Fruit fly (Drosophila melanogaster) S2 (cell line): ENCODE measurements around the gene CG9286.

Experiments
- CG8478 ChIP-seq: fragments of >200 bp; optimal IDR thresholded peaks from 2 replicates; lab custom pipeline; 2018
- CTCF ChIP-seq, 2 experiments: fragments of >200 bp; optimal IDR thresholded peaks; 2 replicates each; lab custom pipeline; 2018

Gene CG9286

DNA sequence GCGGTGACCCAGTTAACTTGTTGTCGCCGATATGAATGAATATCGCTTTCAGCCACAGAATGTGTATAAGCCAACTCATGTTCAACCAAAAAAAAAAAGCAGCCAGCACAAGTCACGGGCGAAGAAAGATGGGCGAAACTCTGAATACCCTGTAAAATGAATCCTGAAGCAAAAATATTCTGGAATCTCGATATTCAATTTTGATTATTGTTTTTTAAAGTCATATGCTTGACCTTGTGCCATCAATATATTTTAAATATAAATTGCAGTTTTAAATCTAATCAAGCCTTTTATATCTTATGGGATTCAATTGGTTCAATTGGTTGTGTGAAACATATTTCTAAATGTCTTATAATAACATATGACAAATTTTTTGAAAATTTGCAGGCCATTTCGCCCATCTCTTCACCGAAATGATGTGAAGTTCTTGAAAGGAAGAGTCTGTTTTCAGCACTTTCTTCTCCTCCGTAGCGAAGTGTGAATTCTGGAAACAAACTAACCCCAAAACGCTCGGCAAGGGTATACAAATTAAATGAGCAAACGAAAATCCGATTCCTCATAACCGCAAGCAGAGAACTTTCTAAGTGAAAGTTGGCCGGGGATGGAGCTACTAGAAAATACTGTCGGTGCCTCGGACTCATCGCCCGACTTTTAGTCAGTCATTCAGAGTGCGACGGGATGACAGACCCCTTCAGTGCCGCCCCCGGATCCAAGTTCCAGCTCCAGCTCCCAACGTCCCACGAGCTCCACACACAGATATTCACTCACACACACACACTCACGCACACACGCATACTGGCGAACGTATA lies 35.0 kb downstream of the CG9286 start:
- TF ChIP-seq CG8478 (lab: Kevin White, UChicago) = no peak
- TF ChIP-seq CTCF (optimal IDR thresholded peaks at IDR 0.05; lab: Kevin White, UChicago) = no peak

- TF ChIP-seq CTCF (optimal IDR thresholded peaks at IDR 0.05; lab: Kevin White, UChicago) = no peak
Measured at dm6 chr3R:13816375-13816711, 35.6 kb downstream of the CG9286 start.

dm6 chr3R:13817480-13818305 lies 36.9 kb downstream of the CG9286 start:
- TF ChIP-seq CG8478 (lab: Kevin White, UChicago) (no peak), CTCF (optimal IDR thresholded peaks at IDR 0.05; lab: Kevin White, UChicago) (no peak)

dm6 chr3R:13819037-13819436 lies 38.3 kb downstream of the CG9286 start:
- TF ChIP-seq CTCF (optimal IDR thresholded peaks at IDR 0.05; lab: Kevin White, UChicago) = no peak
- no peak for TF ChIP-seq CG8478 (lab: Kevin White, UChicago)

DNA sequence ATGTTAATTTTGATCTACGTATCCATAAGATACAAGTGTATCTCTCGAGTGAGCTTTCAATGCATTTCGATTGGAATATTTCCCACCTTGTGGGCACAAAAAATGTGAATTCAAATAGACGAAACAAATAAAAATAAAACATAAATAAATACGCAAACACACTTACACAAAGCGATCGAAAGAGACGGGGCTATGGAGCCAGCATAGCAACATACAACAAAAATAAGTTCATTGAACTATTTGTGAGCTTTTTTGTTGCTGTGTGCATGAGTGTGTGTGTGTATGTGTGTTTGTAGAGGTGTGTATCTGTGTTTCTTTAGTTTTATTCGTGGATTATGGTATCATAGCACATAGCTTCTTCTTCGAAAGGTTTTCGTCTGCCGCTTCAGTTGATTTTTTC lies 39.7 kb downstream of the CG9286 start:
- TF ChIP-seq CG8478 (lab: Kevin White, UChicago) = no peak
- no peak for TF ChIP-seq CTCF (optimal IDR thresholded peaks at IDR 0.05; lab: Kevin White, UChicago)

DNA sequence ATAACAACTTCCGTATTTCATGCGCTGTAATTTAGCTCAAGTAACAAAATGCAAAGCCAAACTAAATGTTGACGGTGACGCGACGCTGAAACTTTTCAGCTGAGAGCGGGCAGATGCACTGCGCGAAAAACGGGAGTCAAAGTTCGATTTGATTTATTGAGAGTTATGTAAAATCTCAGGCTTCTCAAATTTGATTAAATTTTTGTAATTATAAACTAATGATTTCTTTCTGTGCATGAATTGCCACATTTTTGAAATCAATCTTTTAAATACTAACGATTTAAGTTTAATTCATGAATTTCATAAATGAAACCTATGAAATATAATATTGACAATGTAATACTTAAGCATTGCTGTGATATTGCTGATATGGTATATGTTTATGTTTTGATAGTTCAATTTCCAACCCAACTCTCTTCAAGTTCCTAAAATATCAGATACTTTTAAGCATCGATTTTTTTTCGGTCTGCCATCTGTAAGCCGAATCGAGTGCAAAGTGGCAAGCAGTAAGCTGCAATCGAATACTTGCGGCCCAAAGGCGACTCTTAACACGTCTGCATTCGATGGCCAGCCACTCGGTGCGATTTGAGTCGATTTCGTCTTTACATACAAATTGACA lies 41.9 kb downstream of the CG9286 start:
- TF ChIP-seq CTCF (optimal IDR thresholded peaks at IDR 0.05; lab: Kevin White, UChicago) (no peak), CG8478 (lab: Kevin White, UChicago) (no peak)

DNA sequence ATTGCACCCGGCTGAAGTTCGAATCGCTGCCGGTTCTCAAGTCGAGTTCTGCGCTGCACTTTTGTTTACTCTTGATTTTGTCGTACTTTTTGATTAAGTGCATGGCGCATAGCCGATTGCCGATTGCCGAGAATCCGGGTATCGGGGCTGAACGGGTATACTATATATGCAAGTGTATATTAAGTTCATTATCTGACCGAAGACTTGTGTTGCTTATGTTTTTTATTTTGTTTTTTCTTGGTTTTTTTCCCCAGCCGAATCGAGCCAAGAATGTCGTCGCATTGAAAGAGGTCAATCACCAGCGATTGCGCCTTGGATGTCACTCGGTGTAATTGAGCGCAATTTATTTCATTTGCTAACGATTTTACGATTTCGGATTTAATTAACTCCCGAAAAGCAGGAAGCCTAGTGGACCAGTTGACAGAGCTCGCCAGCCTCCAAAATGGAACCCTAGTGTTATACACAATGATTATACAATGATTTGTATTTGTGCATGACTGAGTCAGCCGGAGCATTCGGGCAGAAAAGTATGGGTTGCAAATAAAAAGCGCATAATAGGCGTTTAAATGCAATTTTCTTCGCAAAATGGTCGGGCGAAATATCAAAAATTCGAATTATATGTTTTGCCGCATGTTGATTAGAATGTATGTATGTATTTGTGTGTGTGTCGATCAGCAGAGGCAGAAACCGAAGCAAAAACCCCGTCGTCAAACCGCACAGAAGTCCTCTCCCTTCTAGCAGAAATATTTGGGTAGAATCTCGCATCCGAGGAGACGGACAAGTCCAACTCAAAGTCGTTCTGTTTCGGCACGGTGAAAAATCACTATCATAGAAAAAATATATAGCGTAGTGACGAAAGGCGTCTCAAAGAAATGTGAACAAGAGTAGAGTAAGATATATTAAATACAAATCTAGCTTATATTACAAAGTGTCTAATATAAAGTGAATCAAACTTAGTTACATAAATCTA lies 47.5 kb downstream of the CG9286 start, which contains the start of gene Mst87F:
Gene Mst87F (minus strand): TSS at position 56 of the 970 bp plus-strand sequence.
- no peak for TF ChIP-seq CTCF (optimal IDR thresholded peaks at IDR 0.05; lab: Kevin White, UChicago)
- no peak for TF ChIP-seq CG8478 (lab: Kevin White, UChicago)

DNA sequence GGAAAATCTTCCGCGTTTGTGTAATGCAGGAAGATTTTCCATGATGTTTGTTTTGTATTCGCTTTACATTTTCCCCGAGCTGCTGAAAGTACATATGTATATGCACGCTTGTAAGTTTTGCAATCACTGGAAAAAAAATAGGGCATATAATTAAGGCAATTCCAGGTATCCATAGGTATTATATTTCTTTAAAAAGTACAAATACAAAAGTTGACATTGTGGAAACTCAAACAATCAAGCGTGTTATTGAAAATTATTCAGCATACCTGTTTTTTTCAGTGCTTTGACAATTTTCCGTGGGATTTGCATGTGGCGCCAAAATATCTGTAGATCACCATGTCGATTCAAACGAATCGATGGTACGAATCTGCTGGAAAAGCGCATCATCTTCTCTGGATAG lies 50.3 kb downstream of the CG9286 start:
- no peak for TF ChIP-seq CTCF (optimal IDR thresholded peaks at IDR 0.05; lab: Kevin White, UChicago)
